Worm (Caenorhabditis elegans) whole organism, L4/young adult: ENCODE measurements around the gene pdl-1.

Experiments used
- W03F9.2 ChIP-seq: fragments of 150-350 bp; optimal IDR thresholded peaks from 2 replicates; lab custom pipeline; 2014; ENCODE audit warnings: missing biosample characterization, missing genetic modification characterization
- dao-5 ChIP-seq: sonication (generic microtip); optimal IDR thresholded peaks from 2 replicates; lab custom pipeline; 2016; ENCODE audit warnings: missing genotype, missing genetic modification characterization, moderate library complexity, missing compliant biosample characterization
- him-1 ChIP-seq: sonication (generic microtip); optimal IDR thresholded peaks from 2 replicates; lab custom pipeline; 2016; ENCODE audit warnings: missing genotype, missing genetic modification reagents, missing genetic modification characterization, missing compliant biosample characterization

pdl-1 gene

ce11 chrII:7168712-7169111 lies 14.9 kb upstream of the pdl-1 start, which contains the start of gene col-36:
col-36 (minus strand) TSS chrII:7168812.
- no peak for TF ChIP-seq dao-5 (tag; lab: Kevin White, UChicago)
- TF ChIP-seq him-1, result no peak
- TF ChIP-seq W03F9.2, result no peak

DNA sequence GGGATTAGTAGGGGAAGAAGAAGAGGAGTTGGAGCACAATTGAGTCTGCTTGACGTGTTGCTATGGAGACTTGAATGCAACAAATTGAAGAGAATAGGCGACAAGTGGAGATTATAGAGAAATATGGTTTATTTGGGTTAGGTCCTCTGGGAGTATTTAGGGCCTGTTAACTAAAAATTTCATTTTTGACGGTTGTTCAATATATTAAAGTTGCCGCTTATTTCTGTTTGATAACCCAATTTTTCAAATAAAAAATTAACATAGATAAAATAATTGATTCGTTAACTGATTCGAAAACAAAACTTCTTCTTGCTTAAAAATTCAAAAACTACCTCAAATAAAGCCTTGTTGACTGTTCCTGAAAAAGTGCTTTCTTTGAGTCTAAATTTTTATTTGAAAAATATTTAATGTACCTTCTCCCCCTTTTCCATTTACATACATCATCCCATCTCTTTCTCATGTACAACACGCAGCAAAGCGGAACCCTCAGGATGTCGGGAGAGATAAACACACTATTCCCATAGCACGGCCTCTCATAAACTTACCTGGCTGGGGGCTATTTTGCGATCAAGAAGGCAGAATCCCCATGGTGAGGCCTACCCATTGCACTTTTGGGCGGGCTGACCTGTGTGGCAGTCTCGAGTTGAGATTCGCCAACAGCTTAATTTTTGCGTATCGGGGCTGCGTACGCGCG lies 12.1 kb upstream of the pdl-1 start, which contains the start of gene dyf-13:
TSS of gene dyf-13 (minus strand) at position 51 of the 694 bp plus-strand sequence.
- TF ChIP-seq dao-5 (tag; lab: Kevin White, UChicago), result no peak
- TF ChIP-seq him-1, result no peak
- no peak for TF ChIP-seq W03F9.2

- TF ChIP-seq him-1, result no peak
Measured at ce11 chrII:7174843-7175242, 8.8 kb upstream of the pdl-1 start, which contains the start of gene glc-4. glc-4 (minus strand) TSS chrII:7174943.

- no peak for TF ChIP-seq W03F9.2
- TF ChIP-seq him-1, result no peak
- no peak for TF ChIP-seq dao-5 (tag; lab: Kevin White, UChicago)
Measured at ce11 chrII:7176108-7176507, 7.5 kb upstream of the pdl-1 start.

ce11 chrII:7182630-7183029 lies 971 bp upstream of the pdl-1 start:
- TF ChIP-seq dao-5 (tag; lab: Kevin White, UChicago) (no peak), him-1 (no peak), W03F9.2 (no peak)

DNA sequence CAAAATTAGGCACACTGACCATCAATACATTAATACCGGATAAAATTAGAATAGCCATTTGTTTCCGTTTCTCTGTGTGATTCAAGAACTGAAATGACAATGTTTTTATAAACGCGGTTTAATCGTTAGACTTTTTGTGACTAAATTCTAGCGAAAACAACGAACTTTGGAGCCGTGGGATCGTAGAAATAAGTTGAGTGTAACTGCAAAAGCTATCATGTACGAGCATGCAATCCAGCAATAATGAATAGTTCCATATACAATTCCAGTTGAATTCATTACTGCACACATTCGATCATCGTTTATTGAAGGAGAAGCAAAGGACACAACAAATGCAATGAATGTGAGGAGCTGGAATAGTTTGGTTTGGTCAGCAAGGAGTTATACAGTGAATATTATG lies 2.5 kb downstream of the pdl-1 start:
- no peak for TF ChIP-seq dao-5 (tag; lab: Kevin White, UChicago)
- TF ChIP-seq W03F9.2, result no peak
- TF ChIP-seq him-1, result no peak

DNA sequence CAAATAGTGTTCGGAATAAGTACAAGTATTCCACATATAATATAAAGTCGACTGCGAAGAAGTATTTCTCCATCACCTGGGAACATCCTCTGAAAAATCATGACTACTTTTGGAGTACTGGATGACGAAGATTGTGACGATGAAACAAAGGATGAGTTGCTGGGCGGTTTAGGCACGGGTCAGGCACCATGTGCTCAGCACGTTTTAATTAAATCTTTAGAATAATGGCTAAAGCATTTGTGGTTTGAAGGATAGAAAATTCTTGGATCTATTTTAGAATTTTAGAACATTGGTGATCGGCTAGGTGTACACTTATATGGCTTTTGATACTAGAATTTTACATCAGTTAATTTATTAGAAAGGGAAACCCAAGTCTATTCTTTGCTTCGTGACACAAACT lies 3.5 kb downstream of the pdl-1 start, which contains the start of gene C27H5.6:
TSS of gene C27H5.6 (minus strand) at position 101 of the 400 bp plus-strand sequence.
- TF ChIP-seq dao-5 (tag; lab: Kevin White, UChicago), result no peak
- TF ChIP-seq W03F9.2, result no peak
- no peak for TF ChIP-seq him-1

ce11 chrII:7189120-7189519 lies 5.5 kb downstream of the pdl-1 start, which contains the start of gene E04F6.4:
E04F6.4 (plus strand) TSS chrII:7189420.
- TF ChIP-seq him-1, result no peak
- no peak for TF ChIP-seq dao-5 (tag; lab: Kevin White, UChicago)
- TF ChIP-seq W03F9.2, result no peak

DNA sequence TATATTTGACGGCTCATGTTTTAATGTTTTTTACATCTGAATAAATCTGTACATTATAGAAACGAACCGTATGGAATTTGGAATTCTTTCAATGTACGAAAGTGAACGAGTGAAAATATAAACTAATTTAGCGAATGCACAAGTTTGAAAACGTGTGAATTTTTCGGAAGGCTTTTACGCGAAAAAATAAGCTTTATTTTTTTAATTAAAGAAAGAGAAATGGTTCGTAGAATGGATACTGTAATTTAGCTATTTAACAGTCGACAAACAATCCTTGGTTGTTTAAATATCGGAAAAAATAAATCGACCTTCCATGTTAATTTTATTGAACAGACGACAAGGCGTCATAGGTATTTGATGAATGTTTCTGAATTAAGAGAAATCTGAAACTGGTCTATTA lies 11.9 kb downstream of the pdl-1 start, which contains the start of gene acdh-12:
TSS of gene acdh-12 (minus strand) at position 101 of the 400 bp plus-strand sequence.
- TF ChIP-seq him-1, result no peak
- no peak for TF ChIP-seq dao-5 (tag; lab: Kevin White, UChicago)
- no peak for TF ChIP-seq W03F9.2

DNA sequence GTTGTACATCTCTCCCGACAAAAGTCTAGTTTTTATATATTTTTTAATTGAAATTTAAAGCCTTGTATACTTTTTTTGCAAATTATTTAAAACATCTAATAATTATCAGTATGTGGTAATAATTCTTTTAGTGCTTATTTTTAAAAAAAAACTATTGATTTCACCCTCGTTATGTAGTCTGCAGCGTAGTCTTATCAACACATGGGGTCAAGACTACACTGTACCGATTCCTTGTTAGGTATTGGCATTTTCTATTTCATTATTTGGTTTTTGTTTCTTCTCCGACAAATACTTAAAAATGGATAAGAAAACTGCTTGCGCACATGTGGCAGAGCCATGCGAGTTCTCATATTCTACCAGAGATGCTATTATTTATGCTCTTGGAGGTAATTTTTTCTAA lies 12.4 kb downstream of the pdl-1 start, which contains the start of gene maoc-1:
TSS of gene maoc-1 (plus strand) at position 237 of the 400 bp plus-strand sequence.
- TF ChIP-seq W03F9.2, result no peak
- no peak for TF ChIP-seq him-1
- no peak for TF ChIP-seq dao-5 (tag; lab: Kevin White, UChicago)

ce11 chrII:7197434-7197833 lies 13.8 kb downstream of the pdl-1 start:
- TF ChIP-seq him-1 (no peak), dao-5 (tag; lab: Kevin White, UChicago) (no peak), W03F9.2 (no peak)

ce11 chrII:7199308-7199707 lies 15.7 kb downstream of the pdl-1 start, which contains the start of gene E04F6.6:
E04F6.6 (minus strand) TSS chrII:7199565.
- no peak for TF ChIP-seq dao-5 (tag; lab: Kevin White, UChicago)
- no peak for TF ChIP-seq W03F9.2
- no peak for TF ChIP-seq him-1

- TF ChIP-seq dao-5 (tag; lab: Kevin White, UChicago) (peak; percentile 60), him-1 (peak; percentile 57), W03F9.2 (no peak)
Measured at ce11 chrII:7200051-7200599, 16.5 kb downstream of the pdl-1 start, which contains the start of gene pcrg-1. pcrg-1 (plus strand) TSS chrII:7200549.

DNA sequence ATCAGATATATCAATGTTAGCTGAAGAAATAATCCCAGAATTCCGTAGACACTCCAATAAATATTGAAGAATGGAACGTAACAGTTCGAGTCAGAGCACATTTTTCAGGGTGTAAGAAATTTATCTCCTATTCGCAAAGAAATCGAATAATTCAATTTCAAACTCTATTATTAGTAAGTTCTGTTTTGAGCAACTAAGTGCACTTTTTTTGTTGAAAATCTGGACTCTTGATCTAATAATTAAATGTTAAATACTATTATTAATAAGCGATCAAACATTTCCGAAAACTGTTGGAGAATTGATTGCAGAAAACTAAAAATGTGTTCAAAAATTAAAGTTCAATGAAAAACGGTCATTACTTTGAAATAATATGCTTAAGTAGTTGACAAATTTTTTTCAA lies 19.5 kb downstream of the pdl-1 start, which contains the start of gene srd-56:
TSS of gene srd-56 (minus strand) at position 101 of the 400 bp plus-strand sequence.
- TF ChIP-seq dao-5 (tag; lab: Kevin White, UChicago), result no peak
- no peak for TF ChIP-seq him-1
- no peak for TF ChIP-seq W03F9.2

DNA sequence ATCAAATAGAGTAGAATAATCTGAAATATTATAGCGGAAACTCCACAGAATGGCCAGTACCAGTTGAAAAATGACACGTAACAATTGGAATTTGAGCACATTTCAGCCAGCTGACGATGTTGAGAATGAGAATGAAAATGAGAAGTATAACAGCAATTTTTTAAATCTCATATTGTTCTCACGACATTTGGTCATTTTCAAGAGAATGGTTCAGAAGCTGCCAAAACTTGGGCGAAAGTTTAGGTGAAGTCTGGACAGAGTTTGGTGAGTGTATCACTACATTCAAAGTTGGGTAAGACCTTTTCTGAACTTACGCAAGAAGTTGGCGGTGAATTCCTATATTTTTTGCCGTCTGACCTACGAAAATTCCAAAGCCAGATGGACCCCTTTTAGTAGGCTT lies 21.4 kb downstream of the pdl-1 start, which contains the start of gene srd-58:
TSS of gene srd-58 (minus strand) at position 101 of the 400 bp plus-strand sequence.
- TF ChIP-seq him-1 (no peak), W03F9.2 (no peak), dao-5 (tag; lab: Kevin White, UChicago) (no peak)
